Fruit fly (Drosophila melanogaster) whole organism, embryonic: ENCODE results near the gene bys.
A peak's percentile ranks its signal among the peaks of the same experiment; 100 is the strongest.

ENCODE experiments used
- Aef1 ChIP-seq: fragments of 200-800 bp; sonication (Bioruptor generic); IDR thresholded peaks from 3 replicates; pipeline ENCODE4 v1.3.6; 2022; ENCODE audit warnings: missing biosample characterization, missing genetic modification characterization
- Atf-2 ChIP-seq: fragments of 200-800 bp; sonication (Bioruptor generic); optimal IDR thresholded peaks from 2 replicates; lab custom pipeline; 2016; ENCODE audit warnings: missing biosample characterization, missing genetic modification characterization
- Awh ChIP-seq: fragments of 200-800 bp; sonication (Bioruptor generic); IDR thresholded peaks from 2 replicates; pipeline ENCODE4, ENCODE4 v1.3.6; 2022; ENCODE audit warnings: missing biosample characterization, missing genetic modification characterization
- B-H2 ChIP-seq: fragments of 200-800 bp; sonication (Bioruptor generic); optimal IDR thresholded peaks from 2 replicates; lab custom pipeline; 2018; ENCODE audit warnings: missing biosample characterization, mild to moderate bottlenecking, missing genetic modification characterization
- Bteb2 ChIP-seq: fragments of 200-800 bp; sonication (Bioruptor generic); optimal IDR thresholded peaks from 2 replicates; lab custom pipeline; 2016; ENCODE audit warnings: missing biosample characterization, missing genetic modification characterization
- CG10565 ChIP-seq: fragments of 200-800 bp; sonication (Bioruptor generic); optimal IDR thresholded peaks from 3 replicates; lab custom pipeline; 2016; ENCODE audit warnings: missing biosample characterization, mild to moderate bottlenecking, missing genetic modification characterization
- CG11085 ChIP-seq: fragments of 200-800 bp; sonication (Bioruptor generic); IDR thresholded peaks from 2 replicates; pipeline ENCODE4 v1.3.6; 2022; ENCODE audit warnings: missing biosample characterization, missing genetic modification characterization
- CG11093 ChIP-seq: fragments of 200-800 bp; sonication (Bioruptor generic); IDR thresholded peaks from 3 replicates; pipeline ENCODE4 v1.3.6; 2022; ENCODE audit warnings: missing biosample characterization, missing genetic modification characterization
- CG11456 ChIP-seq: fragments of 200-800 bp; sonication (Bioruptor generic); IDR thresholded peaks from 3 replicates; pipeline ENCODE4 v1.3.6; 2022; ENCODE audit warnings: missing biosample characterization, missing genetic modification characterization
- CG11696 ChIP-seq: fragments of 200-800 bp; sonication (Bioruptor generic); IDR thresholded peaks from 2 replicates; pipeline ENCODE4 v1.3.6; 2022; ENCODE audit warnings: missing biosample characterization, missing genetic modification characterization
- CG12155 ChIP-seq: fragments of 200-800 bp; sonication (Bioruptor generic); optimal IDR thresholded peaks from 3 replicates; lab custom pipeline; 2016; ENCODE audit warnings: missing biosample characterization, missing genetic modification characterization
- CG13123 ChIP-seq: fragments of 200-800 bp; sonication (Bioruptor generic); optimal IDR thresholded peaks from 2 replicates; lab custom pipeline; 2016; ENCODE audit warnings: missing biosample characterization, missing genetic modification characterization
- CG13296 ChIP-seq: fragments of 200-800 bp; sonication (Bioruptor generic); optimal IDR thresholded peaks from 3 replicates; lab custom pipeline; 2018; ENCODE audit warnings: missing biosample characterization, mild to moderate bottlenecking, missing genetic modification characterization
- CG14050 ChIP-seq: fragments of 200-800 bp; sonication (Bioruptor generic); IDR thresholded peaks from 3 replicates; pipeline ENCODE4 v1.3.6; 2022; ENCODE audit warnings: missing biosample characterization, missing genetic modification characterization
- CG1602 ChIP-seq: fragments of 200-800 bp; sonication (Bioruptor generic); optimal IDR thresholded peaks from 3 replicates; lab custom pipeline; 2016; ENCODE audit warnings: missing biosample characterization, missing genetic modification characterization
- CG16815 ChIP-seq: fragments of 200-800 bp; sonication (Bioruptor generic); optimal IDR thresholded peaks from 3 replicates; lab custom pipeline; 2017; ENCODE audit warnings: missing biosample characterization, mild to moderate bottlenecking, missing genetic modification characterization
- CG17328 ChIP-seq: fragments of 200-800 bp; sonication (Bioruptor generic); IDR thresholded peaks from 2 replicates; pipeline ENCODE4 v1.3.6; 2022; ENCODE audit warnings: missing biosample characterization, missing genetic modification characterization
- CG2199 ChIP-seq: fragments of 200-800 bp; sonication (Bioruptor generic); IDR thresholded peaks from 3 replicates; pipeline ENCODE4 v1.3.6; 2022; ENCODE audit warnings: missing biosample characterization, missing genetic modification characterization
- CG30431 ChIP-seq: fragments of 200-800 bp; sonication (Bioruptor generic); optimal IDR thresholded peaks from 2 replicates; lab custom pipeline; 2017; ENCODE audit warnings: missing biosample characterization, missing genetic modification characterization
- CG3838 ChIP-seq: fragments of 200-800 bp; sonication (Bioruptor generic); optimal IDR thresholded peaks from 3 replicates; lab custom pipeline; 2016; ENCODE audit warnings: missing biosample characterization, missing genetic modification characterization
- CG4617 ChIP-seq: fragments of 200-800 bp; sonication (Bioruptor generic); optimal IDR thresholded peaks from 3 replicates; lab custom pipeline; 2016; ENCODE audit warnings: missing biosample characterization, missing genetic modification characterization, borderline replicate concordance
- CG6175 ChIP-seq: fragments of 200-800 bp; sonication (Bioruptor generic); IDR thresholded peaks from 3 replicates; pipeline ENCODE4 v1.3.6; 2022; ENCODE audit warnings: missing biosample characterization, missing genetic modification characterization
- CG8388 ChIP-seq: fragments of 200-800 bp; sonication (Bioruptor generic); optimal IDR thresholded peaks from 2 replicates; lab custom pipeline; 2019; ENCODE audit warnings: missing biosample characterization, mild to moderate bottlenecking, missing genetic modification characterization, moderate library complexity
- Dbx ChIP-seq: fragments of 200-800 bp; sonication (Bioruptor generic); IDR thresholded peaks from 3 replicates; pipeline ENCODE4 v1.3.6; 2022; ENCODE audit warnings: missing biosample characterization, missing genetic modification characterization
- Eip74EF ChIP-seq, 2 experiments: fragments of 200-800 bp in 1 of 2; fragments of >200 bp in 1 of 2; sonication (Bioruptor generic) in 1 of 2; optimal IDR thresholded peaks; 2 replicates each; lab custom pipeline; 2017 to 2019; ENCODE audit warnings: missing biosample characterization in 2 of 2, missing genetic modification characterization in 2 of 2, mild to moderate bottlenecking in 1 of 2, moderate library complexity in 1 of 2
- Elba2 ChIP-seq: fragments of 200-800 bp; sonication (Bioruptor generic); optimal IDR thresholded peaks from 3 replicates; lab custom pipeline; 2016; ENCODE audit warnings: missing biosample characterization, missing genetic modification characterization
- HLH4C ChIP-seq: fragments of 200-800 bp; sonication (Bioruptor generic); IDR thresholded peaks from 3 replicates; pipeline ENCODE4 v1.3.6; 2022; ENCODE audit warnings: missing biosample characterization, missing genetic modification characterization; ENCODE audit not compliant: partially characterized antibody
- Hr39 ChIP-seq: fragments of >200 bp; optimal IDR thresholded peaks from 2 replicates; lab custom pipeline; 2017
- MTF-1 ChIP-seq: fragments of 200-800 bp; sonication (Bioruptor generic); optimal IDR thresholded peaks from 2 replicates; lab custom pipeline; 2018; ENCODE audit warnings: missing biosample characterization, mild to moderate bottlenecking, missing genetic modification characterization, borderline replicate concordance
- Myb ChIP-seq: fragments of 200-800 bp; sonication (Bioruptor generic); optimal IDR thresholded peaks from 2 replicates; lab custom pipeline; 2016; ENCODE audit warnings: missing biosample characterization, missing genetic modification characterization
- Sox100B ChIP-seq: fragments of 200-800 bp; sonication (Bioruptor generic); optimal IDR thresholded peaks from 3 replicates; lab custom pipeline; 2018; ENCODE audit warnings: missing biosample characterization, mild to moderate bottlenecking, missing genetic modification characterization
- Vsx1 ChIP-seq: fragments of 200-800 bp; sonication (Bioruptor generic); optimal IDR thresholded peaks from 2 replicates; lab custom pipeline; 2017; ENCODE audit warnings: missing biosample characterization, mild to moderate bottlenecking, missing genetic modification characterization, missing genetic modification reagents
- Xbp1 ChIP-seq: fragments of 200-800 bp; sonication (Bioruptor generic); optimal IDR thresholded peaks from 3 replicates; lab custom pipeline; 2016; ENCODE audit warnings: missing biosample characterization, mild to moderate bottlenecking, missing genetic modification characterization
- bcd ChIP-seq: fragments of 200-800 bp; sonication (Bioruptor generic); optimal IDR thresholded peaks from 2 replicates; lab custom pipeline; 2017; ENCODE audit warnings: missing biosample characterization, mild to moderate bottlenecking, missing genetic modification characterization
- dm ChIP-seq: fragments of 200-800 bp; sonication (Bioruptor generic); optimal IDR thresholded peaks from 3 replicates; lab custom pipeline; 2016; ENCODE audit warnings: missing biosample characterization, missing genetic modification characterization
- fru ChIP-seq: fragments of >200 bp; optimal IDR thresholded peaks from 2 replicates; lab custom pipeline; 2017
- gce ChIP-seq: fragments of 200-800 bp; sonication (Bioruptor generic); IDR thresholded peaks from 3 replicates; pipeline ENCODE4 v1.3.6; 2022; ENCODE audit warnings: missing biosample characterization, missing genetic modification characterization
- gro ChIP-seq: fragments of 200-800 bp; sonication (Bioruptor generic); optimal IDR thresholded peaks from 2 replicates; lab custom pipeline; 2016; ENCODE audit warnings: missing biosample characterization, missing genetic modification characterization
- gsb ChIP-seq: fragments of 200-800 bp; sonication (Bioruptor generic); IDR thresholded peaks from 2 replicates; pipeline ENCODE4 v1.3.6; 2022; ENCODE audit warnings: missing biosample characterization, missing genetic modification characterization
- h ChIP-seq: fragments of >200 bp; optimal IDR thresholded peaks from 2 replicates; lab custom pipeline; 2017
- jigr1 ChIP-seq: fragments of 200-800 bp; sonication (Bioruptor generic); IDR thresholded peaks from 3 replicates; pipeline ENCODE4 v1.3.6; 2022; ENCODE audit warnings: missing biosample characterization, missing genetic modification characterization
- luna ChIP-seq: fragments of 200-800 bp; sonication (Bioruptor generic); optimal IDR thresholded peaks from 2 replicates; lab custom pipeline; 2016; ENCODE audit warnings: missing biosample characterization, missing genetic modification characterization
- maf-S ChIP-seq: fragments of 200-800 bp; sonication (Bioruptor generic); optimal IDR thresholded peaks from 2 replicates; lab custom pipeline; 2016; ENCODE audit warnings: missing biosample characterization, missing genetic modification characterization
- nerfin-2 ChIP-seq: fragments of 200-800 bp; sonication (Bioruptor generic); IDR thresholded peaks from 2 replicates; pipeline ENCODE4 v1.3.6; 2022; ENCODE audit warnings: missing biosample characterization, missing genetic modification characterization; ENCODE audit not compliant: partially characterized antibody
- oc ChIP-seq: fragments of 200-800 bp; sonication (Bioruptor generic); optimal IDR thresholded peaks from 2 replicates; lab custom pipeline; 2018; ENCODE audit warnings: missing biosample characterization, mild to moderate bottlenecking, missing genetic modification characterization, moderate library complexity
- otp ChIP-seq: fragments of 200-800 bp; sonication (Bioruptor generic); IDR thresholded peaks from 3 replicates; pipeline ENCODE4, ENCODE4 v1.3.6; 2022; ENCODE audit warnings: missing biosample characterization, missing genetic modification characterization
- pita ChIP-seq: fragments of 200-800 bp; sonication (Bioruptor generic); optimal IDR thresholded peaks from 2 replicates; lab custom pipeline; 2017; ENCODE audit warnings: missing biosample characterization, mild to moderate bottlenecking, missing genetic modification characterization
- salm ChIP-seq: fragments of 200-800 bp; sonication (Bioruptor generic); optimal IDR thresholded peaks from 2 replicates; lab custom pipeline; 2018; ENCODE audit warnings: missing biosample characterization, mild to moderate bottlenecking, missing genetic modification characterization
- sens ChIP-seq: fragments of 200-800 bp; sonication (Bioruptor generic); peaks from one replicate; lab custom pipeline; 2016; ENCODE audit warnings: missing biosample characterization, missing genetic modification characterization
- stwl ChIP-seq: fragments of 200-800 bp; sonication (Bioruptor generic); optimal IDR thresholded peaks from 3 replicates; lab custom pipeline; 2018; ENCODE audit warnings: missing biosample characterization, mild to moderate bottlenecking, missing genetic modification characterization, moderate library complexity
- trem ChIP-seq: fragments of 200-800 bp; optimal IDR thresholded peaks from 3 replicates; lab custom pipeline; 2019; ENCODE audit warnings: missing biosample characterization, mild to moderate bottlenecking, missing genetic modification characterization, moderate library complexity
- yki ChIP-seq: fragments of >200 bp; optimal IDR thresholded peaks from 3 replicates; lab custom pipeline; 2018

bys gene

dm6 chrX:7893411-7894122 is 8.1 kb upstream of the bys start, which contains the start of the genes CG45089, ND-MNLL and p115 (continued):
- TF ChIP-seq CG13296 (GFP tag; lab: Kevin White, UChicago) (peak; percentile 59), MTF-1 (GFP tag; lab: Kevin White, UChicago) (no peak), Vsx1 (GFP tag; lab: Kevin White, UChicago) (no peak), yki (lab: Kevin White, UChicago) (no peak), pita (GFP tag; lab: Kevin White, UChicago) (no peak), Bteb2 (GFP tag; lab: Kevin White, UChicago) (no peak), gro (GFP tag; lab: Kevin White, UChicago) (peak; percentile 20), HLH4C (GFP tag; lab: Robert Waterston, UW) (peak; percentile 45), CG4617 (GFP tag; lab: Kevin White, UChicago) (peak; percentile 56), CG2199 (GFP tag; lab: Robert Waterston, UW) (no peak), CG3838 (no peak), CG6175 (GFP tag; lab: Robert Waterston, UW) (no peak), CG30431 (GFP tag; lab: Kevin White, UChicago) (no peak), CG11456 (GFP tag; lab: Robert Waterston, UW) (peak; percentile 16; the same call in 1 of the 3 replicates), CG17328 (GFP tag; lab: Robert Waterston, UW) (0 out of 2 replicates have a peak, but pooled peaks have one; percentile 42), sens (GFP tag; lab: Kevin White, UChicago) (peak; percentile 88), gsb (GFP tag; lab: Robert Waterston, UW) (no peak), Atf-2 (GFP tag; lab: Kevin White, UChicago) (no peak), Awh (GFP tag; lab: Robert Waterston, UW) (peak; percentile 37; the same call in 1 of the 2 replicates), CG13123 (GFP tag; lab: Kevin White, UChicago) (no peak), dm (peak; percentile 14), oc (tag; lab: Kevin White, UChicago) (peak; percentile 31), CG8388 (GFP tag; lab: Kevin White, UChicago) (peak; percentile 52), Myb (peak; percentile 20), CG11696 (no peak), Elba2 (GFP tag; lab: Kevin White, UChicago) (peak; percentile 67), bcd (GFP tag; lab: Kevin White, UChicago) (peak; percentile 35), Sox100B (GFP tag; lab: Kevin White, UChicago) (peak; percentile 45), jigr1 (no peak; the same call in 2 of the 3 replicates), fru (lab: Kevin White, UChicago) (no peak), CG14050 (GFP tag; lab: Robert Waterston, UW) (no peak), Aef1 (GFP tag; lab: Robert Waterston, UW) (peak; percentile 50; the same call in 2 of the 3 replicates), CG11093 (no peak), trem (tag; lab: Kevin White, UChicago) (peak; percentile 87), nerfin-2 (GFP tag; lab: Robert Waterston, UW) (no peak), Hr39 (lab: Kevin White, UChicago) (no peak), CG1602 (GFP tag; lab: Kevin White, UChicago) (peak; percentile 33), Dbx (GFP tag; lab: Robert Waterston, UW) (peak; percentile 74; the same call in 2 of the 3 replicates), CG11085 (GFP tag; lab: Robert Waterston, UW) (0 out of 2 replicates have a peak, but pooled peaks have one; percentile 11), gce (no peak), luna (GFP tag; lab: Kevin White, UChicago) (no peak), stwl (tag; lab: Kevin White, UChicago) (peak; percentile 59), B-H2 (peak; percentile 74), Eip74EF (GFP tag; optimal IDR thresholded peaks at IDR 0.05; lab: Kevin White, UChicago) (peak in 1 of 2 experiments; percentile 23), CG16815 (GFP tag; lab: Kevin White, UChicago) (peak; percentile 8), otp (no peak), maf-S (no peak), h (lab: Kevin White, UChicago) (no peak), CG12155 (GFP tag; lab: Kevin White, UChicago) (peak; percentile 66), Xbp1 (GFP tag; lab: Kevin White, UChicago) (peak; percentile 80), CG10565 (no peak), salm (no peak)
